Worm (Caenorhabditis elegans): ENCODE measurements around the gene T24H7.8.

ce11 chrII:6288104-6288503, 46.2 kb downstream of the T24H7.8 start:
- TF ChIP-seq ztf-29 (GFP tag; IDR thresholded peaks at IDR 0.05) = no peak
- no peak for TF ChIP-seq cog-1 (tag; optimal IDR thresholded peaks at IDR 0.05)
- TF ChIP-seq ref-1 (GFP tag; conservative IDR thresholded peaks at IDR 0.05) = no peak
- no peak for TF ChIP-seq T22C8.4 (GFP tag; IDR thresholded peaks at IDR 0.05)

Measured in whole organism, midembryonic.